Worm (Caenorhabditis elegans) whole organism, L2 larva: ENCODE measurements around the gene srh-223.
A peak's percentile ranks its signal among the peaks of the same experiment; 100 is the strongest.

Source experiments
- R02D3.7 ChIP-seq: fragments of 150-350 bp; optimal IDR thresholded peaks from 2 replicates; lab custom pipeline; 2014; ENCODE audit warnings: missing biosample characterization, missing genetic modification characterization
- dmd-4 ChIP-seq: sonication (generic microtip); optimal IDR thresholded peaks from 2 replicates; lab custom pipeline; 2017; ENCODE audit warnings: missing biosample characterization, missing genetic modification characterization
- fos-1 ChIP-seq: fragments of 150-350 bp; optimal IDR thresholded peaks from 2 replicates; lab custom pipeline; 2014; ENCODE audit warnings: missing biosample characterization, missing genetic modification characterization
- lin-13 ChIP-seq: fragments of 150-350 bp; optimal IDR thresholded peaks from 2 replicates; lab custom pipeline; 2014; ENCODE audit warnings: missing biosample characterization, missing genetic modification reagents, missing genetic modification characterization
- lin-39 ChIP-seq: fragments of 150-350 bp; optimal IDR thresholded peaks from 2 replicates; lab custom pipeline; 2014; ENCODE audit warnings: missing biosample characterization, missing genetic modification reagents, missing genetic modification characterization
- nhr-10 ChIP-seq: sonication (generic microtip); optimal IDR thresholded peaks from 2 replicates; lab custom pipeline; 2017; ENCODE audit warnings: missing biosample characterization, missing genetic modification characterization
- nhr-23 ChIP-seq: fragments of 150-350 bp; optimal IDR thresholded peaks from 2 replicates; lab custom pipeline; 2014; ENCODE audit warnings: missing biosample characterization, missing genetic modification reagents, missing genetic modification characterization
- nhr-25 ChIP-seq: fragments of 150-350 bp; sonication (generic microtip); optimal IDR thresholded peaks from 3 replicates; lab custom pipeline; 2014; ENCODE audit warnings: missing biosample characterization, missing genetic modification characterization
- skn-1 ChIP-seq: sonication (generic microtip); optimal IDR thresholded peaks from 2 replicates; lab custom pipeline; 2017; ENCODE audit warnings: missing biosample characterization, missing genetic modification characterization
- unc-55 ChIP-seq: fragments of 150-350 bp; sonication (generic microtip); optimal IDR thresholded peaks from 3 replicates; lab custom pipeline; 2014; ENCODE audit warnings: missing biosample characterization, missing genetic modification reagents, missing genetic modification characterization
- unc-62 ChIP-seq: fragments of 150-350 bp; optimal IDR thresholded peaks from 2 replicates; lab custom pipeline; 2014; ENCODE audit warnings: missing biosample characterization, missing genetic modification reagents, missing genetic modification characterization
- zag-1 ChIP-seq: fragments of 150-350 bp; optimal IDR thresholded peaks from 2 replicates; lab custom pipeline; 2014; ENCODE audit warnings: missing biosample characterization, missing genetic modification characterization

- TF ChIP-seq unc-62 (no peak), nhr-10 (tag; lab: Kevin White, UChicago) (no peak), nhr-25 (tag; lab: Kevin White, UChicago) (no peak), fos-1 (peak; percentile 98), unc-55 (no peak), zag-1 (tag; lab: Kevin White, UChicago) (no peak), nhr-23 (tag; lab: Kevin White, UChicago) (no peak), dmd-4 (tag; lab: Kevin White, UChicago) (no peak), lin-13 (GFP tag; lab: Kevin White, UChicago) (no peak), R02D3.7 (no peak), lin-39 (tag; lab: Kevin White, UChicago) (no peak), skn-1 (tag; lab: Kevin White, UChicago) (peak; percentile 11)
Observed at ce11 chrIV:3944459-3944858, 37.2 kb upstream of the srh-223 start, which contains the start of gene clec-72.
